Worm (Caenorhabditis elegans) whole organism, L4 larva: ENCODE data around the gene ent-7.

Experiments
- D1046.2 ChIP-seq: fragments of 200-800 bp; sonication (Bioruptor generic); IDR thresholded peaks from 2 replicates; pipeline ENCODE4 v1.3.6; 2022; ENCODE audit warnings: missing genetic modification characterization, missing compliant biosample characterization
- T26A8.4 ChIP-seq: fragments of 200-800 bp; sonication (Bioruptor generic); IDR thresholded peaks from 2 replicates; pipeline ENCODE4 v1.3.6; 2022; ENCODE audit warnings: missing genetic modification characterization, missing compliant biosample characterization
- aha-1 ChIP-seq: fragments of 150-350 bp; peaks from one replicate; lab custom pipeline; 2014; ENCODE audit warnings: missing biosample characterization, missing genetic modification characterization
- ceh-20 ChIP-seq: fragments of 200-800 bp; sonication (Bioruptor generic); IDR thresholded peaks from 2 replicates; pipeline ENCODE4 v1.3.6; 2022; ENCODE audit warnings: missing genetic modification reagents, missing genetic modification characterization, missing compliant biosample characterization
- ceh-82 ChIP-seq: sonication (generic microtip); optimal IDR thresholded peaks from 2 replicates; lab custom pipeline; 2017; ENCODE audit warnings: missing biosample characterization, missing genetic modification characterization
- ces-1 ChIP-seq: fragments of 150-350 bp; sonication (generic microtip); optimal IDR thresholded peaks from 4 replicates; lab custom pipeline; 2014; ENCODE audit warnings: missing biosample characterization, missing genetic modification reagents, missing genetic modification characterization
- cey-2 ChIP-seq: sonication (generic microtip); optimal IDR thresholded peaks from 3 replicates; lab custom pipeline; 2017; ENCODE audit warnings: missing genetic modification characterization, mild to moderate bottlenecking, missing compliant biosample characterization, antibody characterized with exemption, borderline replicate concordance; ENCODE audit not compliant: insufficient read depth
- ctbp-1 ChIP-seq: fragments of 200-800 bp; sonication (Bioruptor generic); IDR thresholded peaks from 2 replicates; pipeline ENCODE4 v1.3.6; 2022; ENCODE audit warnings: missing genetic modification reagents, missing genetic modification characterization, missing compliant biosample characterization
- daf-16 ChIP-seq, 3 experiments: sonication (generic microtip); optimal IDR thresholded peaks; 2 replicates each; lab custom pipeline; 2016 to 2017; ENCODE audit warnings: missing genetic modification characterization in 3 of 3, missing genetic modification reagents in 3 of 3, mild to moderate bottlenecking in 2 of 3, missing compliant biosample characterization in 2 of 3, missing biosample characterization in 1 of 3, moderate library complexity in 1 of 3
- daf-8 ChIP-seq: fragments of 200-800 bp; sonication (Bioruptor generic); IDR thresholded peaks from 2 replicates; pipeline ENCODE4 v1.3.6; 2022; ENCODE audit warnings: missing genetic modification characterization, missing compliant biosample characterization
- dmd-6 ChIP-seq: fragments of 200-800 bp; sonication (Bioruptor generic); IDR thresholded peaks from 2 replicates; pipeline ENCODE4 v1.3.6; 2022; ENCODE audit warnings: missing genetic modification reagents, missing genetic modification characterization, missing compliant biosample characterization
- dmd-9 ChIP-seq: fragments of 200-800 bp; sonication (Bioruptor generic); IDR thresholded peaks from 2 replicates; pipeline ENCODE4 v1.3.6; 2022; ENCODE audit warnings: missing genetic modification reagents, missing genetic modification characterization, missing compliant biosample characterization
- fkh-10 ChIP-seq: fragments of 150-350 bp; optimal IDR thresholded peaks from 2 replicates; lab custom pipeline; 2014; ENCODE audit warnings: missing biosample characterization, missing genetic modification reagents, missing genetic modification characterization
- gei-8 ChIP-seq: fragments of 200-800 bp; sonication (Bioruptor generic); optimal IDR thresholded peaks from 2 replicates; lab custom pipeline; 2018; ENCODE audit warnings: mild to moderate bottlenecking, missing genetic modification characterization, missing compliant biosample characterization
- hif-1 ChIP-seq, 2 experiments: sonication (generic microtip); optimal IDR thresholded peaks; 2 replicates each; lab custom pipeline; 2016 to 2017; ENCODE audit warnings: missing compliant biosample characterization in 2 of 2, missing genetic modification characterization in 2 of 2, missing genetic modification reagents in 2 of 2, missing genotype in 2 of 2, mild to moderate bottlenecking in 1 of 2
- hlh-11 ChIP-seq: fragments of 200-800 bp; sonication (Bioruptor generic); optimal IDR thresholded peaks from 2 replicates; lab custom pipeline; 2018; ENCODE audit warnings: mild to moderate bottlenecking, missing genetic modification characterization, missing compliant biosample characterization
- hlh-30 ChIP-seq: sonication (generic microtip); optimal IDR thresholded peaks from 2 replicates; lab custom pipeline; 2017; ENCODE audit warnings: antibody characterized with exemption, mild to moderate bottlenecking, missing genetic modification characterization, missing compliant biosample characterization; ENCODE audit not compliant: insufficient read depth
- hmg-1.1 ChIP-seq: fragments of 200-800 bp; sonication (Bioruptor generic); IDR thresholded peaks from 2 replicates; pipeline ENCODE4 v1.3.6; 2022; ENCODE audit warnings: missing genetic modification reagents, missing genetic modification characterization, missing compliant biosample characterization
- lin-1 ChIP-seq: fragments of 200-800 bp; sonication (Bioruptor generic); IDR thresholded peaks from 2 replicates; pipeline ENCODE4 v1.3.6; 2022; ENCODE audit warnings: missing genetic modification reagents, missing genetic modification characterization, missing compliant biosample characterization
- lin-13 ChIP-seq: fragments of 150-350 bp; optimal IDR thresholded peaks from 2 replicates; lab custom pipeline; 2014; ENCODE audit warnings: missing biosample characterization, missing genetic modification reagents, missing genetic modification characterization
- lin-29 ChIP-seq: fragments of 200-800 bp; sonication (Bioruptor generic); IDR thresholded peaks from 2 replicates; pipeline ENCODE4 v1.3.6; 2022; ENCODE audit warnings: missing genetic modification reagents, missing genetic modification characterization, missing compliant biosample characterization
- lin-38 ChIP-seq: fragments of 200-800 bp; sonication (Bioruptor generic); IDR thresholded peaks from 2 replicates; pipeline ENCODE4 v1.3.6; 2022; ENCODE audit warnings: missing genetic modification reagents, missing genetic modification characterization, missing compliant biosample characterization
- lsy-2 ChIP-seq, 2 experiments: fragments of 150-350 bp in 1 of 2; sonication (generic microtip) in 1 of 2; optimal IDR thresholded peaks; 2 replicates each; lab custom pipeline; 2014 to 2017; ENCODE audit warnings: missing biosample characterization in 2 of 2, missing genetic modification characterization in 2 of 2
- mdl-1 ChIP-seq, 2 experiments: fragments of 150-350 bp in 1 of 2; sonication (generic microtip) in 1 of 2; optimal IDR thresholded peaks; 2 replicates each; lab custom pipeline; 2014 to 2017; ENCODE audit warnings: missing biosample characterization in 2 of 2, missing genetic modification characterization in 2 of 2
- mep-1 ChIP-seq: fragments of 150-350 bp; sonication (generic microtip); optimal IDR thresholded peaks from 3 replicates; lab custom pipeline; 2014; ENCODE audit warnings: missing biosample characterization, missing genetic modification characterization
- mes-2 ChIP-seq: sonication (generic microtip); optimal IDR thresholded peaks from 2 replicates; lab custom pipeline; 2016; ENCODE audit warnings: missing genotype, mild to moderate bottlenecking, missing genetic modification characterization, missing compliant biosample characterization; ENCODE audit not compliant: poor library complexity, severe bottlenecking
- nhr-111 ChIP-seq: fragments of 200-800 bp; sonication (Bioruptor generic); optimal IDR thresholded peaks from 2 replicates; lab custom pipeline; 2018; ENCODE audit warnings: mild to moderate bottlenecking, missing genetic modification characterization, missing compliant biosample characterization
- nhr-237 ChIP-seq: sonication (generic microtip); optimal IDR thresholded peaks from 2 replicates; lab custom pipeline; 2017; ENCODE audit warnings: missing biosample characterization, missing genetic modification characterization
- nhr-28 ChIP-seq: fragments of 150-350 bp; optimal IDR thresholded peaks from 2 replicates; lab custom pipeline; 2014; ENCODE audit warnings: missing biosample characterization, missing genetic modification characterization
- nhr-77 ChIP-seq: fragments of 150-350 bp; optimal IDR thresholded peaks from 2 replicates; lab custom pipeline; 2014; ENCODE audit warnings: missing biosample characterization, missing genetic modification characterization
- php-3 ChIP-seq: fragments of 200-800 bp; sonication (Bioruptor generic); IDR thresholded peaks from 2 replicates; pipeline ENCODE4 v1.3.6; 2022; ENCODE audit warnings: missing genetic modification reagents, missing genetic modification characterization, missing compliant biosample characterization
- rbr-2 ChIP-seq: sonication (generic microtip); optimal IDR thresholded peaks from 2 replicates; lab custom pipeline; 2016; ENCODE audit warnings: missing genotype, missing genetic modification characterization, missing compliant biosample characterization
- saeg-2 ChIP-seq: fragments of 200-800 bp; sonication (Bioruptor generic); IDR thresholded peaks from 2 replicates; pipeline ENCODE4 v1.3.6; 2022; ENCODE audit warnings: missing genetic modification reagents, missing genetic modification characterization, missing compliant biosample characterization
- snpc-1.2 ChIP-seq: fragments of 200-800 bp; sonication (Bioruptor generic); IDR thresholded peaks from 2 replicates; pipeline ENCODE4 v1.3.6; 2022; ENCODE audit warnings: missing genetic modification reagents, missing genetic modification characterization, missing compliant biosample characterization
- spr-3 ChIP-seq: fragments of 200-800 bp; sonication (Bioruptor generic); optimal IDR thresholded peaks from 2 replicates; lab custom pipeline; 2018; ENCODE audit warnings: mild to moderate bottlenecking, missing genetic modification characterization, missing compliant biosample characterization
- tag-97 ChIP-seq: fragments of 200-800 bp; sonication (Bioruptor generic); IDR thresholded peaks from 2 replicates; pipeline ENCODE4 v1.3.6; 2022; ENCODE audit warnings: missing genetic modification characterization, missing compliant biosample characterization
- tra-1 ChIP-seq: fragments of 200-800 bp; sonication (Bioruptor generic); IDR thresholded peaks from 2 replicates; pipeline ENCODE4 v1.3.6; 2022; ENCODE audit warnings: missing genetic modification reagents, missing genetic modification characterization, missing compliant biosample characterization
- unc-39 ChIP-seq: sonication (generic microtip); optimal IDR thresholded peaks from 2 replicates; lab custom pipeline; 2017; ENCODE audit warnings: missing biosample characterization, missing genetic modification characterization
- unc-62 ChIP-seq, 3 experiments: fragments of 150-350 bp in 1 of 3; sonication (generic microtip); optimal IDR thresholded peaks in 2 of 3; peaks in 1 of 3; 1 replicate in 1 of 3; 2 replicates in 2 of 3; lab custom pipeline; 2014 to 2017; ENCODE audit warnings: missing biosample characterization in 3 of 3, missing genetic modification characterization in 3 of 3, missing genetic modification reagents in 3 of 3, missing genotype in 1 of 3

The ent-7 gene

ce11 chrIV:10062728-10063127 is 45.7 kb downstream of the ent-7 start, which contains the start of gene ipla-7:
ipla-7 (minus strand) TSS chrIV:10062849.
- TF ChIP-seq lin-13 (GFP tag; lab: Kevin White, UChicago) (no peak), tra-1 (GFP tag; lab: Robert Waterston, UW) (no peak), aha-1 (tag; lab: Kevin White, UChicago) (peak; percentile 34), tag-97 (GFP tag; lab: Robert Waterston, UW) (no peak), ctbp-1 (GFP tag; lab: Robert Waterston, UW) (0 out of 2 replicates have a peak, but pooled peaks have one; percentile 31), daf-16 (GFP tag; optimal IDR thresholded peaks at IDR 0.05; lab: Kevin White, UChicago) (no peak), daf-16 (tag; optimal IDR thresholded peaks at IDR 0.05; lab: Kevin White, UChicago) (peak; percentile 22), T26A8.4 (GFP tag; lab: Robert Waterston, UW) (no peak), hmg-1.1 (0 out of 2 replicates have a peak, but pooled peaks have one; percentile 43), gei-8 (GFP tag; lab: Kevin White, UChicago) (no peak), saeg-2 (GFP tag; lab: Robert Waterston, UW) (0 out of 2 replicates have a peak, but pooled peaks have one; percentile 32), fkh-10 (GFP tag; lab: Kevin White, UChicago) (peak; percentile 64), lin-29 (no peak), cey-2 (no peak), lsy-2 (tag; optimal IDR thresholded peaks at IDR 0.05; lab: Kevin White, UChicago) (peak in 1 of 2 experiments; percentile 50), dmd-6 (GFP tag; lab: Robert Waterston, UW) (peak; percentile 25; the same call in 1 of the 2 replicates), mep-1 (tag; lab: Kevin White, UChicago) (peak; percentile 24), ceh-20 (GFP tag; lab: Robert Waterston, UW) (no peak), hlh-30 (tag; lab: Kevin White, UChicago) (peak; percentile 67), hif-1 (tag; optimal IDR thresholded peaks at IDR 0.05; lab: Kevin White, UChicago) (no peak), nhr-237 (tag; lab: Kevin White, UChicago) (no peak), mes-2 (tag; lab: Kevin White, UChicago) (no peak), ceh-82 (no peak), php-3 (GFP tag; lab: Robert Waterston, UW) (no peak), rbr-2 (tag; lab: Kevin White, UChicago) (peak; percentile 38), ces-1 (no peak), nhr-111 (no peak), mdl-1 (tag; optimal IDR thresholded peaks at IDR 0.05; lab: Kevin White, UChicago) (peak in 1 of 2 experiments; percentile 32), hlh-11 (peak; percentile 16), nhr-77 (tag; lab: Kevin White, UChicago) (no peak), lin-1 (GFP tag; lab: Robert Waterston, UW) (no peak), dmd-9 (GFP tag; lab: Robert Waterston, UW) (no peak), unc-39 (tag; lab: Kevin White, UChicago) (no peak), lin-38 (GFP tag; lab: Robert Waterston, UW) (no peak), snpc-1.2 (GFP tag; lab: Robert Waterston, UW) (no peak), nhr-28 (tag; lab: Kevin White, UChicago) (no peak), spr-3 (no peak)

ce11 chrIV:10063941-10064340 is 46.9 kb downstream of the ent-7 start:
- TF ChIP-seq D1046.2 (GFP tag; lab: Robert Waterston, UW) (no peak), daf-8 (GFP tag; lab: Robert Waterston, UW) (no peak), mep-1 (tag; lab: Kevin White, UChicago) (no peak), unc-62 (GFP tag; optimal IDR thresholded peaks at IDR 0.05 in 1 of 2; lab: Kevin White, UChicago) (peak in 1 of 2 experiments; percentile 89), unc-62 (tag; optimal IDR thresholded peaks at IDR 0.05; lab: Kevin White, UChicago) (no peak), php-3 (GFP tag; lab: Robert Waterston, UW) (no peak), daf-16 (GFP tag; optimal IDR thresholded peaks at IDR 0.05; lab: Kevin White, UChicago) (no peak), daf-16 (tag; optimal IDR thresholded peaks at IDR 0.05; lab: Kevin White, UChicago) (no peak)
